Worm (Caenorhabditis elegans) whole organism, L3 larva: Measurements from ENCODE around the gene abu-12.
A peak's percentile ranks its signal among the peaks of the same experiment; 100 is the strongest.

Source experiments
- R02D3.7 ChIP-seq: fragments of 150-350 bp; optimal IDR thresholded peaks from 2 replicates; lab custom pipeline; 2014; ENCODE audit warnings: missing biosample characterization, missing genetic modification characterization
- ZK546.5 ChIP-seq: sonication (generic microtip); optimal IDR thresholded peaks from 2 replicates; lab custom pipeline; 2017; ENCODE audit warnings: missing biosample characterization, missing genetic modification characterization
- ama-1 ChIP-seq: fragments of 150-350 bp; optimal IDR thresholded peaks from 2 replicates; lab custom pipeline; 2018
- ceh-82 ChIP-seq: fragments of 150-350 bp; optimal IDR thresholded peaks from 2 replicates; lab custom pipeline; 2014; ENCODE audit warnings: missing biosample characterization, missing genetic modification characterization
- ceh-9 ChIP-seq: sonication (generic microtip); optimal IDR thresholded peaks from 2 replicates; lab custom pipeline; 2018; ENCODE audit warnings: missing biosample characterization, missing genetic modification characterization
- daf-12 ChIP-seq: fragments of 150-350 bp; optimal IDR thresholded peaks from 2 replicates; lab custom pipeline; 2014; ENCODE audit warnings: missing biosample characterization, missing genetic modification reagents, missing genetic modification characterization
- elt-1 ChIP-seq: fragments of 150-350 bp; optimal IDR thresholded peaks from 2 replicates; lab custom pipeline; 2014; ENCODE audit warnings: missing biosample characterization, missing genetic modification characterization
- elt-2 ChIP-seq: sonication (generic microtip); optimal IDR thresholded peaks from 2 replicates; lab custom pipeline; 2016; ENCODE audit warnings: missing genetic modification reagents, mild to moderate bottlenecking, missing genetic modification characterization, missing compliant biosample characterization
- elt-3 ChIP-seq, 3 experiments: fragments of 150-350 bp in 1 of 3; sonication (generic microtip) in 2 of 3; optimal IDR thresholded peaks; 2 replicates in 2 of 3; 4 replicates in 1 of 3; lab custom pipeline; 2014 to 2017; ENCODE audit warnings: missing biosample characterization in 3 of 3, missing genetic modification characterization in 3 of 3
- eor-1 ChIP-seq, 2 experiments: fragments of 150-350 bp; optimal IDR thresholded peaks; 2 replicates each; lab custom pipeline; 2014 to 2018; ENCODE audit warnings: missing biosample characterization in 2 of 2, missing genetic modification characterization in 2 of 2
- fkh-10 ChIP-seq: sonication (generic microtip); optimal IDR thresholded peaks from 2 replicates; lab custom pipeline; 2017; ENCODE audit warnings: missing biosample characterization, missing genetic modification reagents, missing genetic modification characterization
- fkh-2 ChIP-seq: fragments of 150-350 bp; optimal IDR thresholded peaks from 2 replicates; lab custom pipeline; 2014; ENCODE audit warnings: missing biosample characterization, missing genetic modification reagents, missing genetic modification characterization
- fos-1 ChIP-seq: fragments of 150-350 bp; optimal IDR thresholded peaks from 2 replicates; lab custom pipeline; 2014; ENCODE audit warnings: missing biosample characterization, missing genetic modification characterization
- hmg-11 ChIP-seq: sonication (generic microtip); optimal IDR thresholded peaks from 2 replicates; lab custom pipeline; 2016; ENCODE audit warnings: missing genetic modification characterization, missing compliant biosample characterization
- jun-1 ChIP-seq: fragments of 150-350 bp; optimal IDR thresholded peaks from 2 replicates; lab custom pipeline; 2014; ENCODE audit warnings: missing biosample characterization, missing genetic modification reagents, missing genetic modification characterization
- lin-15B ChIP-seq: fragments of 150-350 bp; optimal IDR thresholded peaks from 2 replicates; lab custom pipeline; 2014; ENCODE audit warnings: missing biosample characterization, missing genetic modification characterization
- lin-39 ChIP-seq: fragments of 150-350 bp; optimal IDR thresholded peaks from 2 replicates; lab custom pipeline; 2018; ENCODE audit warnings: missing biosample characterization, missing genetic modification reagents, missing genetic modification characterization
- mml-1 ChIP-seq: fragments of 150-350 bp; sonication (generic microtip); optimal IDR thresholded peaks from 3 replicates; lab custom pipeline; 2014; ENCODE audit warnings: missing biosample characterization, missing genetic modification characterization
- nfya-1 ChIP-seq: sonication (generic microtip); optimal IDR thresholded peaks from 2 replicates; lab custom pipeline; 2017; ENCODE audit warnings: missing genetic modification characterization, mild to moderate bottlenecking, missing compliant biosample characterization, antibody characterized with exemption, moderate library complexity; ENCODE audit not compliant: insufficient read depth
- nhr-12 ChIP-seq: fragments of 150-350 bp; optimal IDR thresholded peaks from 2 replicates; lab custom pipeline; 2014; ENCODE audit warnings: missing biosample characterization, missing genetic modification characterization
- nhr-23 ChIP-seq: fragments of 150-350 bp; optimal IDR thresholded peaks from 2 replicates; lab custom pipeline; 2014; ENCODE audit warnings: missing biosample characterization, missing genetic modification reagents, missing genetic modification characterization
- nhr-237 ChIP-seq: fragments of 150-350 bp; optimal IDR thresholded peaks from 2 replicates; lab custom pipeline; 2014; ENCODE audit warnings: missing biosample characterization, missing genetic modification characterization
- nhr-25 ChIP-seq: sonication (generic microtip); optimal IDR thresholded peaks from 2 replicates; lab custom pipeline; 2017; ENCODE audit warnings: missing biosample characterization, missing genetic modification characterization
- nhr-28 ChIP-seq: fragments of 150-350 bp; optimal IDR thresholded peaks from 2 replicates; lab custom pipeline; 2014; ENCODE audit warnings: missing biosample characterization, missing genetic modification characterization
- nhr-43 ChIP-seq: sonication (generic microtip); optimal IDR thresholded peaks from 2 replicates; lab custom pipeline; 2016; ENCODE audit warnings: mild to moderate bottlenecking, missing genetic modification characterization, missing compliant biosample characterization; ENCODE audit not compliant: poor library complexity, severe bottlenecking
- nhr-67 ChIP-seq: fragments of 150-350 bp; optimal IDR thresholded peaks from 2 replicates; lab custom pipeline; 2014; ENCODE audit warnings: missing biosample characterization, missing genetic modification characterization
- nhr-76 ChIP-seq: fragments of 150-350 bp; sonication (generic microtip); optimal IDR thresholded peaks from 5 replicates; lab custom pipeline; 2014; ENCODE audit warnings: missing biosample characterization, missing genetic modification characterization
- pha-4 ChIP-seq: fragments of 150-350 bp; optimal IDR thresholded peaks from 2 replicates; lab custom pipeline; 2014; ENCODE audit warnings: missing biosample characterization, missing genetic modification reagents, missing genetic modification characterization
- pqm-1 ChIP-seq: fragments of 150-350 bp; optimal IDR thresholded peaks from 2 replicates; lab custom pipeline; 2017; ENCODE audit warnings: missing biosample characterization, missing genetic modification characterization, inconsistent platforms
- skn-1 ChIP-seq: fragments of 150-350 bp; optimal IDR thresholded peaks from 2 replicates; lab custom pipeline; 2014; ENCODE audit warnings: missing biosample characterization, missing genetic modification characterization
- snpc-4 ChIP-seq: fragments of 150-350 bp; optimal IDR thresholded peaks from 2 replicates; lab custom pipeline; 2014; ENCODE audit warnings: missing biosample characterization, missing genetic modification characterization
- zag-1 ChIP-seq: fragments of 150-350 bp; optimal IDR thresholded peaks from 2 replicates; lab custom pipeline; 2014; ENCODE audit warnings: missing biosample characterization, missing genetic modification characterization

The abu-12 gene

DNA sequence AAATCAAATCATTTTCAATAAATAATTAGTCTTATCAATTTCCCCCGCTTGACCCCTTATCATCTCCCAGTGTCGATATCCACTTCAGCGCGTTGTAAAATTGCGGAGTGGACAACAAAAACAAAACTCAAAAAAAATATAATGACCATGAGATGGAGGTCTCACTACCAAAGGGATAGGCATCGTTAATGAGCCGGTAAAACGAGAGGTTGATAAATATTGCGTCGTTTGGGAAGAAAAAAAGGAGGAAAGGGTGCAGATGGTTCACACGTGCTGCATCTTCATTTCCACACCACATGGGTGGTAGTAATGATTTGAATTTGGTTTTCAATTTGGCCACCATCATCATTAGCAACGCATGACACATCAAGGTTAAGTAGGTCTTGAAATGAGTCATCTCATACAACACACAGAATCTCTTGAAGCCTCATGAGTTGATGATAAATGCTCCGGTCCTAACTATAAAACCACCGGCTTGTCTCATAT is 10.0 kb upstream of the abu-12 start:
- no peak for TF ChIP-seq daf-12 (tag; lab: Kevin White, UChicago)
- no peak for TF ChIP-seq ceh-9 (tag; lab: Kevin White, UChicago)
- TF ChIP-seq ZK546.5 (tag; lab: Kevin White, UChicago): no peak
- no peak for TF ChIP-seq nhr-67 (tag; lab: Kevin White, UChicago)
- no peak for TF ChIP-seq zag-1 (tag; lab: Kevin White, UChicago)
- TF ChIP-seq snpc-4: no peak
- TF ChIP-seq nhr-237: no peak
- TF ChIP-seq eor-1 (tag; optimal IDR thresholded peaks at IDR 0.05; lab: Kevin White, UChicago): no peak
- no peak for TF ChIP-seq fkh-10 (GFP tag; lab: Kevin White, UChicago)
- TF ChIP-seq mml-1 (tag; lab: Kevin White, UChicago): no peak
- no peak for TF ChIP-seq R02D3.7 (tag; lab: Kevin White, UChicago)

DNA sequence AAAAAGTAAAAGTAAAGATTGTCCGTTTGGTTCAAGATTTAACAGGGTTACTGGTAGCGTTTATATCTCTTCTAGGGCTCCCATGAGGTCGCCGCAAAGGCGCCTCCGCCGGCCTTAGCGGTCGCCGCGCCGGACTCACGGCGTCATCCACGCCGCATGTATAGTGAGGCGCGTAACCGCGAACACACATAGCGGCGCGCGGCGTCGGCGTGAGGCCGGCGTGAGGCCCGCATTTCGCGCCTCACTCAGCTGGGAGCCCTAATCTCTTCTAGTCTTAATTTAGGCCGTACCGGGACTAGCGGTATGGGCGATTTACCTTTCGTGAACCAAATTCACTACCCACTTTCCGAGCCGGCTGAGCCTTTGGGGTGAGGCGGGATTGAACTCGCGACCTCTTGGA is 4.2 kb upstream of the abu-12 start:
- TF ChIP-seq ZK546.5 (tag; lab: Kevin White, UChicago) (no peak), R02D3.7 (tag; lab: Kevin White, UChicago) (no peak), nhr-12 (tag; lab: Kevin White, UChicago) (no peak), pha-4 (no peak), fkh-2 (tag; lab: Kevin White, UChicago) (no peak), lin-39 (tag; lab: Kevin White, UChicago) (no peak), zag-1 (tag; lab: Kevin White, UChicago) (no peak), daf-12 (tag; lab: Kevin White, UChicago) (no peak), nhr-25 (no peak), nhr-237 (no peak), mml-1 (tag; lab: Kevin White, UChicago) (no peak), ama-1 (no peak), ceh-82 (no peak), fos-1 (tag; lab: Kevin White, UChicago) (no peak), lin-15B (tag; lab: Kevin White, UChicago) (no peak), nhr-76 (tag; lab: Kevin White, UChicago) (no peak), hmg-11 (no peak), nhr-43 (tag; lab: Kevin White, UChicago) (no peak)

DNA sequence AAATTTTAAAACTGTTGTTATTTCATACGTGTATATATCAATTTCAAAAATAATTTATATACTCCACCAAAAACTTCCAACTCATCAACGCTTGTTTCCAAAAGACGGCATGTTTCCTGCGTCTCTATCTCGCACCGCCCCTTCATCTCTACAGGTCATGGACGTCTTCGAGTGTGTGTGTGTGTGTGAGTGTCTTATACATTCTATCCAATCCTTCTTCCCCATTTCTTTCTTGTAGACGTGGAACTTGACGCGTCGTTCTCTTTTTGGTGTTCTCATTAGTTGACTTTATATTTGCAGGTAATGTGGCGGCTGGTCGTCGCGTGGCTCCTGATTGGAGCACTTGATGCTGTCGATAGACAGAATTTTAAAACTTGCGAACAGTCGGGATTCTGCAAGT is 2.9 kb upstream of the abu-12 start, which contains the start of gene aagr-4:
TSS of gene aagr-4 (plus strand) at position 301 of the 400 bp plus-strand sequence.
- TF ChIP-seq nhr-28 (tag; lab: Kevin White, UChicago) (no peak), nhr-23 (tag; lab: Kevin White, UChicago) (peak; percentile 44), mml-1 (tag; lab: Kevin White, UChicago) (no peak), elt-3 (tag; optimal IDR thresholded peaks at IDR 0.05; lab: Kevin White, UChicago) (peak in 1 of 3 experiments; percentile 23), ceh-82 (no peak)

DNA sequence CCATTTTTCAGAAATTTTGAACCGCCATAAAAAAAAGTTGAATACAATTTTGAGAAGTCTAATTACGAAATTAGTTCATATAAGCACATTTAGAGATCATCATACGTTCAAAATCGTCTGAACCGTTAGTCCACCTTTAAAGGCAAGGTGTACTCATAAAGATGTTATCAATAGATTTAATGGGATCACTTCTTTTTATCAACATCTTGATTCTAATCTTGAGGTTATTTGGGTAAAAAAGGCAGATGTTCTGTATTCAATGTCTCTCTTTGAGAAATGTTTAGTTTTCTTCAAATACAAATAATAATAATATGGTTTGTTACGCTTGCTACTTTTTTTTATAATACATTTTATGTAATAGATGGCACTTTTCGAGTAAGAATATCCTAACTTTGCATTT is 1.9 kb upstream of the abu-12 start:
- TF ChIP-seq pqm-1 (tag; lab: Kevin White, UChicago) (no peak), elt-1 (tag; lab: Kevin White, UChicago) (peak; percentile 86)

DNA sequence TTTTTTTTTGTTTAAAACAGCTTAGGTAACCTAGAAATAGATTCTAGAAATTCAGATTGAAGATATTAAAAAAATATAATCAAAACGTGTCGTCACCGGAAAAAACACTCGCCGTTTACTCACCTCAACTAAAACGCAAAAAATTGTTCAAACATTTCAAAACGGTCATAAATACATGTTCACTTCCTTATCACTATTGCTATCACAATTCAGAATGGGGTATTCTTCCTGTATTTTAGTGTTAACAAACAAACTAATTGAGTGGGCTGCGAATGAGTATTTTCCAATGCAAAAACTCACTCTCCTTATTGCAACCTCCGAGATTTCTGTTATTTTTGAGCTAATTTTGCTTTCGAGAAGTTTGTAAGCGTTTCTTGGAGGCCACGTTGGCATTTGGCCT is 7.6 kb downstream of the abu-12 start, which contains the start of gene F52D1.2:
TSS of gene F52D1.2 (minus strand) at position 393 of the 400 bp plus-strand sequence.
- TF ChIP-seq pqm-1 (tag; lab: Kevin White, UChicago) (peak; percentile 41), nhr-12 (tag; lab: Kevin White, UChicago) (no peak), elt-2 (tag; lab: Kevin White, UChicago) (peak; percentile 57)

DNA sequence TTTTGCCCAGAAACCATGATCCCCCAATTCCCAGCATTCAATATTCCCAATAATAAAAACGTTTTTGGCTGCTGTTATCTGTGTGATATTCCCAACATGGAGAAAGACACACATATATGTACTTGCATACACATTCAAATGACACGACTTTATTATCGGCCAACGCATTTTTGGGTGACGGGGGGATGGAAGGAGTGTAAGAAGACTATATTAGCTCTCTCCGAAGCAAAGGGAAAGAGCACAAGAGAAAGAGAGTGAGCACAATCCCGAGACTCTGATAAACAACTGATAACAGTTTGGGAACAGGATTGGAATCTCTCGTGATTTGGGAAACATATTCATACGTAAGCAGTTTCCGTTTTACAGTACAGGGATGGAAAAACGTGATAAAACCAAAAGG is 17.0 kb downstream of the abu-12 start:
- peak; percentile 97 for TF ChIP-seq elt-2 (tag; lab: Kevin White, UChicago)
- peak; percentile 1 for TF ChIP-seq nfya-1 (tag; lab: Kevin White, UChicago)
- TF ChIP-seq R02D3.7 (tag; lab: Kevin White, UChicago): no peak
- TF ChIP-seq nhr-23 (tag; lab: Kevin White, UChicago): no peak
- no peak for TF ChIP-seq ZK546.5 (tag; lab: Kevin White, UChicago)
- peak; percentile 68 for TF ChIP-seq jun-1
- no peak for TF ChIP-seq ceh-82
- TF ChIP-seq eor-1 (tag; optimal IDR thresholded peaks at IDR 0.05; lab: Kevin White, UChicago): no peak
- TF ChIP-seq pqm-1 (tag; lab: Kevin White, UChicago): peak; percentile 93
- TF ChIP-seq skn-1 (tag; lab: Kevin White, UChicago): peak; percentile 0
- peak; percentile 13 for TF ChIP-seq pha-4
